Fruit fly (Drosophila melanogaster) whole organism, embryonic: ENCODE results near the gene pr.

Experiments used
- Asciz ChIP-seq: fragments of 200-800 bp; sonication (Bioruptor generic); optimal IDR thresholded peaks from 2 replicates; lab custom pipeline; 2017; ENCODE audit warnings: missing biosample characterization, mild to moderate bottlenecking, missing genetic modification characterization, missing genetic modification reagents
- CG11093 ChIP-seq: fragments of 200-800 bp; sonication (Bioruptor generic); IDR thresholded peaks from 3 replicates; pipeline ENCODE4 v1.3.6; 2022; ENCODE audit warnings: missing biosample characterization, missing genetic modification characterization
- CG11247 ChIP-seq: fragments of 200-800 bp; sonication (Bioruptor generic); IDR thresholded peaks from 2 replicates; pipeline ENCODE4 v1.3.6; 2022; ENCODE audit warnings: missing biosample characterization, missing genetic modification characterization
- CG1233 ChIP-seq: fragments of 200-800 bp; sonication (Bioruptor generic); optimal IDR thresholded peaks from 4 replicates; lab custom pipeline; 2018; ENCODE audit warnings: missing biosample characterization, mild to moderate bottlenecking, missing genetic modification characterization
- CG13287 ChIP-seq: fragments of 200-800 bp; sonication (Bioruptor generic); IDR thresholded peaks from 2 replicates; pipeline ENCODE4 v1.3.6; 2022; ENCODE audit warnings: missing biosample characterization, missing genetic modification characterization; ENCODE audit not compliant: partially characterized antibody
- CG14441 ChIP-seq: fragments of 200-800 bp; sonication (Bioruptor generic); IDR thresholded peaks from 2 replicates; pipeline ENCODE4 v1.3.6; 2022; ENCODE audit warnings: missing biosample characterization, missing genetic modification characterization
- CG17385 ChIP-seq: fragments of 200-800 bp; sonication (Bioruptor generic); optimal IDR thresholded peaks from 3 replicates; lab custom pipeline; 2018; ENCODE audit warnings: missing biosample characterization, mild to moderate bottlenecking, missing genetic modification characterization
- CG2120 ChIP-seq: fragments of 200-800 bp; sonication (Bioruptor generic); optimal IDR thresholded peaks from 3 replicates; lab custom pipeline; 2016; ENCODE audit warnings: missing biosample characterization, missing genetic modification characterization
- CG2712 ChIP-seq: fragments of 200-800 bp; optimal IDR thresholded peaks from 3 replicates; lab custom pipeline; 2019; ENCODE audit warnings: missing biosample characterization, mild to moderate bottlenecking, missing genetic modification characterization, moderate library complexity
- CG2875 ChIP-seq: fragments of 200-800 bp; sonication (Bioruptor generic); optimal IDR thresholded peaks from 2 replicates; lab custom pipeline; 2017; ENCODE audit warnings: missing biosample characterization, mild to moderate bottlenecking, missing genetic modification characterization, missing genetic modification reagents
- CG30403 ChIP-seq: fragments of 200-800 bp; sonication (Bioruptor generic); optimal IDR thresholded peaks from 3 replicates; lab custom pipeline; 2016; ENCODE audit warnings: missing biosample characterization, missing genetic modification characterization
- CG30431 ChIP-seq: fragments of 200-800 bp; sonication (Bioruptor generic); optimal IDR thresholded peaks from 2 replicates; lab custom pipeline; 2017; ENCODE audit warnings: missing biosample characterization, missing genetic modification characterization
- CG32767 ChIP-seq: fragments of 200-800 bp; sonication (Bioruptor generic); IDR thresholded peaks from 2 replicates; pipeline ENCODE4 v1.3.6; 2022; ENCODE audit warnings: missing biosample characterization, missing genetic modification characterization
- CG34422 ChIP-seq: fragments of 200-800 bp; sonication (Bioruptor generic); IDR thresholded peaks from 3 replicates; pipeline ENCODE4 v1.3.6; 2022; ENCODE audit warnings: missing biosample characterization, missing genetic modification characterization
- CG3726 ChIP-seq: fragments of 200-800 bp; sonication (Bioruptor generic); IDR thresholded peaks from 3 replicates; pipeline ENCODE4, ENCODE4 v1.3.6; 2022; ENCODE audit warnings: missing biosample characterization, missing genetic modification characterization
- CG4730 ChIP-seq: fragments of 200-800 bp; sonication (Bioruptor generic); IDR thresholded peaks from 2 replicates; pipeline ENCODE4 v1.3.6; 2022; ENCODE audit warnings: missing biosample characterization, missing genetic modification characterization
- CG4854 ChIP-seq: fragments of 200-800 bp; sonication (Bioruptor generic); optimal IDR thresholded peaks from 2 replicates; lab custom pipeline; 2016; ENCODE audit warnings: missing biosample characterization, missing genetic modification characterization, inconsistent platforms
- CG6683 ChIP-seq: fragments of 200-800 bp; sonication (Bioruptor generic); optimal IDR thresholded peaks from 2 replicates; lab custom pipeline; 2017; ENCODE audit warnings: missing biosample characterization, mild to moderate bottlenecking, missing genetic modification characterization, missing genetic modification reagents
- CG6813 ChIP-seq: fragments of 200-800 bp; sonication (Bioruptor generic); optimal IDR thresholded peaks from 2 replicates; lab custom pipeline; 2017; ENCODE audit warnings: missing biosample characterization, missing genetic modification characterization, mild to moderate bottlenecking, moderate library complexity, missing genetic modification reagents
- CG7839 ChIP-seq: fragments of 200-800 bp; sonication (Bioruptor generic); optimal IDR thresholded peaks from 3 replicates; lab custom pipeline; 2018; ENCODE audit warnings: missing biosample characterization, mild to moderate bottlenecking, missing genetic modification characterization, moderate library complexity
- CG9215 ChIP-seq: fragments of 200-800 bp; sonication (Bioruptor generic); IDR thresholded peaks from 2 replicates; pipeline ENCODE4 v1.3.6; 2022; ENCODE audit warnings: missing biosample characterization, missing genetic modification characterization
- Camta ChIP-seq: fragments of 200-800 bp; sonication (Bioruptor generic); optimal IDR thresholded peaks from 2 replicates; lab custom pipeline; 2016; ENCODE audit warnings: missing biosample characterization, missing genetic modification characterization
- Gsc ChIP-seq: fragments of 200-800 bp; sonication (Bioruptor generic); IDR thresholded peaks from 2 replicates; pipeline ENCODE4 v1.3.6; 2022; ENCODE audit warnings: missing biosample characterization, missing genetic modification characterization
- HLH54F ChIP-seq: fragments of 200-800 bp; sonication (Bioruptor generic); optimal IDR thresholded peaks from 3 replicates; lab custom pipeline; 2016; ENCODE audit warnings: missing biosample characterization, missing genetic modification characterization
- Jarid2 ChIP-seq: fragments of 200-800 bp; sonication (Bioruptor generic); optimal IDR thresholded peaks from 3 replicates; lab custom pipeline; 2017; ENCODE audit warnings: mild to moderate bottlenecking, missing biosample characterization, missing genetic modification reagents, missing genetic modification characterization
- MESR4 ChIP-seq: fragments of 200-800 bp; sonication (Bioruptor generic); optimal IDR thresholded peaks from 2 replicates; lab custom pipeline; 2018; ENCODE audit warnings: missing biosample characterization, mild to moderate bottlenecking, missing genetic modification characterization, moderate library complexity
- NC2β ChIP-seq: fragments of 200-800 bp; sonication (Bioruptor generic); optimal IDR thresholded peaks from 2 replicates; lab custom pipeline; 2016; ENCODE audit warnings: missing biosample characterization, missing genetic modification characterization
- NFAT ChIP-seq: fragments of 200-800 bp; sonication (Bioruptor generic); IDR thresholded peaks from 2 replicates; pipeline ENCODE4 v1.3.6; 2022; ENCODE audit warnings: missing biosample characterization, missing genetic modification characterization
- Pdp1 ChIP-seq, 2 experiments: fragments of 200-800 bp; sonication (Bioruptor generic); optimal IDR thresholded peaks; 3 replicates each; lab custom pipeline; 2016; ENCODE audit warnings: missing biosample characterization in 2 of 2, missing genetic modification characterization in 2 of 2, mild to moderate bottlenecking in 1 of 2, moderate library complexity in 1 of 2
- Ravus ChIP-seq: fragments of 200-800 bp; sonication (Bioruptor generic); IDR thresholded peaks from 2 replicates; pipeline ENCODE4 v1.3.6; 2022; ENCODE audit warnings: missing biosample characterization, missing genetic modification characterization
- bbx ChIP-seq: fragments of 200-800 bp; sonication (Bioruptor generic); IDR thresholded peaks from 2 replicates; pipeline ENCODE4 v1.3.6; 2022; ENCODE audit warnings: missing biosample characterization, missing genetic modification characterization; ENCODE audit not compliant: partially characterized antibody
- bcd ChIP-seq: fragments of 200-800 bp; sonication (Bioruptor generic); optimal IDR thresholded peaks from 2 replicates; lab custom pipeline; 2017; ENCODE audit warnings: missing biosample characterization, mild to moderate bottlenecking, missing genetic modification characterization
- bigmax ChIP-seq: fragments of 200-800 bp; sonication (Bioruptor generic); optimal IDR thresholded peaks from 2 replicates; lab custom pipeline; 2018; ENCODE audit warnings: missing biosample characterization, mild to moderate bottlenecking, missing genetic modification characterization
- br ChIP-seq: fragments of >200 bp; optimal IDR thresholded peaks from 2 replicates; lab custom pipeline; 2017
- cas ChIP-seq: fragments of 200-800 bp; sonication (Bioruptor generic); IDR thresholded peaks from 2 replicates; pipeline ENCODE4 v1.3.6; 2022; ENCODE audit warnings: missing biosample characterization, missing genetic modification characterization
- crc ChIP-seq: fragments of 200-800 bp; sonication (Bioruptor generic); optimal IDR thresholded peaks from 2 replicates; lab custom pipeline; 2016; ENCODE audit warnings: missing biosample characterization, missing genetic modification characterization
- crp ChIP-seq, 2 experiments: fragments of 200-800 bp; sonication (Bioruptor generic); optimal IDR thresholded peaks; 2 replicates in 1 of 2; 3 replicates in 1 of 2; lab custom pipeline; 2017; ENCODE audit warnings: missing biosample characterization in 2 of 2, missing genetic modification characterization in 2 of 2, mild to moderate bottlenecking in 1 of 2, moderate library complexity in 1 of 2
- emc ChIP-seq: fragments of 200-800 bp; sonication (Bioruptor generic); optimal IDR thresholded peaks from 2 replicates; lab custom pipeline; 2016; ENCODE audit warnings: missing biosample characterization, missing genetic modification characterization
- esg ChIP-seq: fragments of 200-800 bp; sonication (Bioruptor generic); conservative IDR thresholded peaks from 2 replicates; pipeline ENCODE4 v1.3.6; 2022; ENCODE audit warnings: missing biosample characterization, missing genetic modification characterization
- gsb-n ChIP-seq: fragments of 200-800 bp; sonication (Bioruptor generic); optimal IDR thresholded peaks from 3 replicates; lab custom pipeline; 2018; ENCODE audit warnings: missing biosample characterization, mild to moderate bottlenecking, missing genetic modification characterization
- ham ChIP-seq: fragments of 200-800 bp; sonication (Bioruptor generic); IDR thresholded peaks from 2 replicates; pipeline ENCODE4 v1.3.6; 2022; ENCODE audit warnings: missing biosample characterization, missing genetic modification characterization
- insv ChIP-seq, 2 experiments: fragments of 200-800 bp; sonication (Bioruptor generic); optimal IDR thresholded peaks; 3 replicates each; lab custom pipeline; 2016 to 2018; ENCODE audit warnings: missing biosample characterization in 2 of 2, missing genetic modification characterization in 2 of 2
- maf-S ChIP-seq: fragments of 200-800 bp; sonication (Bioruptor generic); optimal IDR thresholded peaks from 2 replicates; lab custom pipeline; 2016; ENCODE audit warnings: missing biosample characterization, missing genetic modification characterization
- nmo ChIP-seq: fragments of 200-800 bp; sonication (Bioruptor generic); optimal IDR thresholded peaks from 2 replicates; lab custom pipeline; 2018; ENCODE audit warnings: missing biosample characterization, mild to moderate bottlenecking, missing genetic modification characterization, moderate library complexity
- oc ChIP-seq: fragments of 200-800 bp; sonication (Bioruptor generic); optimal IDR thresholded peaks from 2 replicates; lab custom pipeline; 2018; ENCODE audit warnings: missing biosample characterization, mild to moderate bottlenecking, missing genetic modification characterization, moderate library complexity
- otp ChIP-seq: fragments of 200-800 bp; sonication (Bioruptor generic); IDR thresholded peaks from 3 replicates; pipeline ENCODE4, ENCODE4 v1.3.6; 2022; ENCODE audit warnings: missing biosample characterization, missing genetic modification characterization
- pb ChIP-seq: fragments of 200-800 bp; sonication (Bioruptor generic); optimal IDR thresholded peaks from 3 replicates; lab custom pipeline; 2016; ENCODE audit warnings: missing biosample characterization, missing genetic modification characterization
- stwl ChIP-seq: fragments of 200-800 bp; sonication (Bioruptor generic); optimal IDR thresholded peaks from 3 replicates; lab custom pipeline; 2018; ENCODE audit warnings: missing biosample characterization, mild to moderate bottlenecking, missing genetic modification characterization, moderate library complexity
- ttk ChIP-seq: fragments of 200-800 bp; sonication (Bioruptor generic); IDR thresholded peaks from 2 replicates; pipeline ENCODE4 v2.1.2; 2022; ENCODE audit warnings: missing biosample characterization, missing genetic modification characterization
- twi ChIP-seq: fragments of 200-800 bp; optimal IDR thresholded peaks from 2 replicates; lab custom pipeline; 2019; ENCODE audit warnings: missing biosample characterization, mild to moderate bottlenecking, missing genetic modification characterization, moderate library complexity
- wor ChIP-seq: fragments of 200-800 bp; sonication (Bioruptor generic); IDR thresholded peaks from 2 replicates; pipeline ENCODE4 v1.3.6; 2022; ENCODE audit warnings: missing biosample characterization, missing genetic modification characterization
- z ChIP-seq: fragments of 200-800 bp; sonication (Bioruptor generic); IDR thresholded peaks from 3 replicates; pipeline ENCODE4 v1.3.6; 2022; ENCODE audit warnings: missing biosample characterization, missing genetic modification characterization

The pr gene

DNA sequence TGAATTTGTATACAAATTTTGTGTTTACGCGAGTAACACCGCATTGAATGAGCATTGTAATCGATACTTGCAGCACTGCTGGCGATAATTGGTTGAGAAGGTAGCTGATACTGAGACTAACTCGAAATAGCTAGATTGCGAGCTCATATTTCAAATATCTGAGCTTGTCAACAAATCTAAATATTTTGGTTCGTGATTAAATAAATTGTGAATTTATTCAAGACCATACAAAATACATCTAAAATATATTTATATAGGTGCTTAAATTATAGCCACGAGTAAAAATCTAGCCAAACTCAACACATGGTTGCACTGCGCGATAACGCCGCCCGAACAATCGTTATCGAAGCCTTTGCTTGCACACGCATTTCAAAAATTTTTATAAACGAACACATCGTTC lies 18.5 kb upstream of the pr start, which contains the start of the genes Taf13 and nesd (continued):
- TF ChIP-seq oc (tag; lab: Kevin White, UChicago) (no peak), maf-S (no peak), pb (GFP tag; lab: Kevin White, UChicago) (no peak), CG3726 (GFP tag; lab: Robert Waterston, UW) (no peak), CG4854 (GFP tag; lab: Kevin White, UChicago) (peak; percentile 10), CG13287 (GFP tag; lab: Robert Waterston, UW) (peak; percentile 82), wor (GFP tag; lab: Robert Waterston, UW) (no peak), Camta (no peak), cas (GFP tag; lab: Robert Waterston, UW) (no peak), CG32767 (GFP tag; lab: Robert Waterston, UW) (peak; percentile 16; the same call in 1 of the 2 replicates), CG17385 (GFP tag; lab: Kevin White, UChicago) (peak; percentile 16), Ravus (no peak), Jarid2 (GFP tag; lab: Kevin White, UChicago) (no peak), crc (GFP tag; lab: Kevin White, UChicago) (no peak), CG6683 (no peak), stwl (tag; lab: Kevin White, UChicago) (peak; percentile 63), CG30403 (peak; percentile 62), Gsc (no peak), crp (GFP tag; optimal IDR thresholded peaks at IDR 0.05; lab: Kevin White, UChicago) (peak in 1 of 2 experiments; percentile 52), bcd (GFP tag; lab: Kevin White, UChicago) (peak; percentile 14), otp (GFP tag; lab: Robert Waterston, UW) (no peak), CG1233 (GFP tag; lab: Kevin White, UChicago) (no peak), NFAT (GFP tag; lab: Robert Waterston, UW) (no peak), CG4730 (GFP tag; lab: Robert Waterston, UW) (no peak), bigmax (GFP tag; lab: Kevin White, UChicago) (no peak), twi (peak; percentile 52), CG2712 (tag; lab: Kevin White, UChicago) (peak; percentile 64), CG9215 (GFP tag; lab: Robert Waterston, UW) (no peak), esg (no peak), CG6813 (GFP tag; lab: Kevin White, UChicago) (no peak), z (GFP tag; lab: Robert Waterston, UW) (no peak), nmo (peak; percentile 79), CG11093 (no peak), NC2β (GFP tag; lab: Kevin White, UChicago) (no peak), CG7839 (tag; lab: Kevin White, UChicago) (peak; percentile 45), CG14441 (no peak), CG34422 (GFP tag; lab: Robert Waterston, UW) (no peak), MESR4 (GFP tag; lab: Kevin White, UChicago) (no peak), bbx (GFP tag; lab: Robert Waterston, UW) (peak; percentile 48), br (lab: Kevin White, UChicago) (no peak), gsb-n (no peak), insv (GFP tag; optimal IDR thresholded peaks at IDR 0.05; lab: Kevin White, UChicago) (peak in 1 of 2 experiments; percentile 25), HLH54F (GFP tag; lab: Kevin White, UChicago) (peak; percentile 28), CG11247 (no peak), CG2120 (peak; percentile 68), emc (no peak), CG30431 (GFP tag; lab: Kevin White, UChicago) (no peak), ttk (no peak), ham (no peak), Pdp1 (GFP tag; optimal IDR thresholded peaks at IDR 0.05; lab: Kevin White, UChicago) (peak; percentile 14 to 40), Asciz (no peak), CG2875 (no peak)
